Fruit fly (Drosophila melanogaster) whole organism, embryonic: Measurements from ENCODE around the gene CG32811.

Experiments
- CG10462 ChIP-seq: fragments of 200-800 bp; sonication (Bioruptor generic); optimal IDR thresholded peaks from 2 replicates; lab custom pipeline; 2016; ENCODE audit warnings: missing biosample characterization, missing genetic modification characterization
- CG10979 ChIP-seq: fragments of 200-800 bp; sonication (Bioruptor generic); optimal IDR thresholded peaks from 2 replicates; lab custom pipeline; 2018; ENCODE audit warnings: missing biosample characterization, mild to moderate bottlenecking, missing genetic modification characterization, moderate library complexity
- CG12155 ChIP-seq: fragments of 200-800 bp; sonication (Bioruptor generic); optimal IDR thresholded peaks from 3 replicates; lab custom pipeline; 2016; ENCODE audit warnings: missing biosample characterization, missing genetic modification characterization
- CG12744 ChIP-seq: fragments of 200-800 bp; sonication (Bioruptor generic); optimal IDR thresholded peaks from 2 replicates; lab custom pipeline; 2016; ENCODE audit warnings: missing biosample characterization, missing genetic modification characterization
- CG12769 ChIP-seq: fragments of 200-800 bp; sonication (Bioruptor generic); optimal IDR thresholded peaks from 2 replicates; lab custom pipeline; 2019; ENCODE audit warnings: missing biosample characterization, mild to moderate bottlenecking, missing genetic modification characterization, moderate library complexity
- CG2202 ChIP-seq: fragments of 200-800 bp; sonication (Bioruptor generic); optimal IDR thresholded peaks from 2 replicates; lab custom pipeline; 2018; ENCODE audit warnings: missing biosample characterization, mild to moderate bottlenecking, missing genetic modification characterization
- CG2678 ChIP-seq: fragments of 200-800 bp; sonication (Bioruptor generic); optimal IDR thresholded peaks from 3 replicates; lab custom pipeline; 2019; ENCODE audit warnings: missing biosample characterization, mild to moderate bottlenecking, missing genetic modification characterization, moderate library complexity
- CG2889 ChIP-seq: fragments of 200-800 bp; sonication (Bioruptor generic); IDR thresholded peaks from 3 replicates; pipeline ENCODE4 v1.3.6; 2022; ENCODE audit warnings: missing biosample characterization, missing genetic modification characterization
- CG34224 ChIP-seq: fragments of 200-800 bp; sonication (Bioruptor generic); IDR thresholded peaks from 3 replicates; pipeline ENCODE4 v1.3.6; 2022; ENCODE audit warnings: missing biosample characterization, missing genetic modification characterization; ENCODE audit not compliant: partially characterized antibody
- CG3847 ChIP-seq: fragments of 200-800 bp; sonication (Bioruptor generic); IDR thresholded peaks from 2 replicates; pipeline ENCODE4 v1.3.6; 2022; ENCODE audit warnings: missing biosample characterization, missing genetic modification characterization
- CG4854 ChIP-seq: fragments of 200-800 bp; sonication (Bioruptor generic); optimal IDR thresholded peaks from 2 replicates; lab custom pipeline; 2016; ENCODE audit warnings: missing biosample characterization, missing genetic modification characterization, inconsistent platforms
- CG6689 ChIP-seq: fragments of 200-800 bp; sonication (Bioruptor generic); IDR thresholded peaks from 2 replicates; pipeline ENCODE4 v1.3.6; 2022; ENCODE audit warnings: missing biosample characterization, missing genetic modification characterization
- Dad ChIP-seq: fragments of 200-800 bp; sonication (Bioruptor generic); optimal IDR thresholded peaks from 3 replicates; lab custom pipeline; 2016; ENCODE audit warnings: missing biosample characterization, missing genetic modification characterization
- Dip3 ChIP-seq: fragments of 200-800 bp; sonication (Bioruptor generic); optimal IDR thresholded peaks from 3 replicates; lab custom pipeline; 2016; ENCODE audit warnings: missing biosample characterization, missing genetic modification characterization
- Dref ChIP-seq: fragments of 200-800 bp; sonication (Bioruptor generic); IDR thresholded peaks from 2 replicates; pipeline ENCODE4 v1.3.6; 2022; ENCODE audit warnings: missing biosample characterization, missing genetic modification characterization
- Fer2 ChIP-seq: fragments of 200-800 bp; sonication (Bioruptor generic); optimal IDR thresholded peaks from 2 replicates; lab custom pipeline; 2018; ENCODE audit warnings: missing biosample characterization, mild to moderate bottlenecking, missing genetic modification characterization, moderate library complexity
- H2.0 ChIP-seq: fragments of 200-800 bp; sonication (Bioruptor generic); IDR thresholded peaks from 2 replicates; pipeline ENCODE4 v1.3.6; 2022; ENCODE audit warnings: missing biosample characterization, missing genetic modification characterization
- HHEX ChIP-seq: fragments of 200-800 bp; sonication (Bioruptor generic); optimal IDR thresholded peaks from 3 replicates; lab custom pipeline; 2017; ENCODE audit warnings: missing biosample characterization, mild to moderate bottlenecking, missing genetic modification characterization, missing genetic modification reagents
- HLH3B ChIP-seq: fragments of 200-800 bp; sonication (Bioruptor generic); IDR thresholded peaks from 2 replicates; pipeline ENCODE4 v1.3.6; 2022; ENCODE audit warnings: missing biosample characterization, missing genetic modification characterization
- HLH4C ChIP-seq: fragments of 200-800 bp; sonication (Bioruptor generic); IDR thresholded peaks from 3 replicates; pipeline ENCODE4 v1.3.6; 2022; ENCODE audit warnings: missing biosample characterization, missing genetic modification characterization; ENCODE audit not compliant: partially characterized antibody
- Hr3 ChIP-seq: fragments of 200-800 bp; sonication (Bioruptor generic); optimal IDR thresholded peaks from 3 replicates; lab custom pipeline; 2016; ENCODE audit warnings: missing biosample characterization, missing genetic modification characterization
- Hr51 ChIP-seq, 2 experiments: fragments of 200-800 bp; sonication (Bioruptor generic); optimal IDR thresholded peaks; 2 replicates in 1 of 2; 3 replicates in 1 of 2; lab custom pipeline; 2016 to 2018; ENCODE audit warnings: missing biosample characterization in 2 of 2, missing genetic modification characterization in 2 of 2, mild to moderate bottlenecking in 1 of 2, moderate library complexity in 1 of 2
- MBD-R2 ChIP-seq: fragments of 200-800 bp; sonication (Bioruptor generic); IDR thresholded peaks from 2 replicates; pipeline ENCODE4 v1.3.6; 2022; ENCODE audit warnings: missing biosample characterization, missing genetic modification characterization
- NK7.1 ChIP-seq: fragments of 200-800 bp; sonication (Bioruptor generic); optimal IDR thresholded peaks from 3 replicates; lab custom pipeline; 2016; ENCODE audit warnings: missing biosample characterization, missing genetic modification characterization
- Sry-δ ChIP-seq: fragments of 200-800 bp; sonication (Bioruptor generic); optimal IDR thresholded peaks from 2 replicates; lab custom pipeline; 2016; ENCODE audit warnings: missing biosample characterization, missing genetic modification characterization
- Ssrp ChIP-seq: fragments of 200-800 bp; sonication (Bioruptor generic); optimal IDR thresholded peaks from 2 replicates; lab custom pipeline; 2018; ENCODE audit warnings: missing biosample characterization, mild to moderate bottlenecking, missing genetic modification characterization, moderate library complexity
- Taf1 ChIP-seq: fragments of 200-800 bp; sonication (Bioruptor generic); IDR thresholded peaks from 2 replicates; pipeline ENCODE4 v1.3.6; 2022; ENCODE audit warnings: missing biosample characterization, missing genetic modification characterization
- aop ChIP-seq: fragments of 200-800 bp; sonication (Bioruptor generic); IDR thresholded peaks from 2 replicates; pipeline ENCODE4 v1.3.6; 2022; ENCODE audit warnings: missing biosample characterization, missing genetic modification characterization
- ap ChIP-seq: fragments of 200-800 bp; sonication (Bioruptor generic); IDR thresholded peaks from 2 replicates; pipeline ENCODE4 v1.3.6; 2022; ENCODE audit warnings: missing biosample characterization, missing genetic modification characterization
- ase ChIP-seq: fragments of 200-800 bp; sonication (Bioruptor generic); IDR thresholded peaks from 3 replicates; pipeline ENCODE4 v1.3.6; 2022; ENCODE audit warnings: missing biosample characterization, missing genetic modification characterization
- br ChIP-seq: fragments of >200 bp; optimal IDR thresholded peaks from 2 replicates; lab custom pipeline; 2017
- crc ChIP-seq: fragments of 200-800 bp; sonication (Bioruptor generic); optimal IDR thresholded peaks from 2 replicates; lab custom pipeline; 2016; ENCODE audit warnings: missing biosample characterization, missing genetic modification characterization
- dimm ChIP-seq: fragments of 200-800 bp; sonication (Bioruptor generic); IDR thresholded peaks from 2 replicates; pipeline ENCODE4 v1.3.6; 2022; ENCODE audit warnings: missing biosample characterization, missing genetic modification characterization
- dmrt11E ChIP-seq: fragments of 200-800 bp; sonication (Bioruptor generic); optimal IDR thresholded peaks from 3 replicates; lab custom pipeline; 2018; ENCODE audit warnings: missing biosample characterization, mild to moderate bottlenecking, missing genetic modification characterization, moderate library complexity
- en ChIP-seq: fragments of 200-800 bp; sonication (Bioruptor generic); optimal IDR thresholded peaks from 2 replicates; lab custom pipeline; 2016; ENCODE audit warnings: missing biosample characterization, missing genetic modification characterization
- gce ChIP-seq: fragments of 200-800 bp; sonication (Bioruptor generic); IDR thresholded peaks from 3 replicates; pipeline ENCODE4 v1.3.6; 2022; ENCODE audit warnings: missing biosample characterization, missing genetic modification characterization
- ken ChIP-seq: fragments of 200-800 bp; sonication (Bioruptor generic); IDR thresholded peaks from 3 replicates; pipeline ENCODE4 v1.3.6; 2022; ENCODE audit warnings: missing biosample characterization, missing genetic modification characterization
- klu ChIP-seq: fragments of 200-800 bp; sonication (Bioruptor generic); IDR thresholded peaks from 2 replicates; pipeline ENCODE4 v1.3.6; 2022; ENCODE audit warnings: missing biosample characterization, missing genetic modification characterization
- lab ChIP-seq: fragments of 200-800 bp; sonication (Bioruptor generic); optimal IDR thresholded peaks from 3 replicates; lab custom pipeline; 2017; ENCODE audit warnings: missing biosample characterization, missing genetic modification characterization, mild to moderate bottlenecking, moderate library complexity, missing genetic modification reagents
- repo ChIP-seq: fragments of 200-800 bp; sonication (Bioruptor generic); optimal IDR thresholded peaks from 2 replicates; lab custom pipeline; 2016; ENCODE audit warnings: missing biosample characterization, missing genetic modification characterization
- row ChIP-seq: fragments of 200-800 bp; sonication (Bioruptor generic); IDR thresholded peaks from 3 replicates; pipeline ENCODE4 v1.3.6; 2022; ENCODE audit warnings: missing biosample characterization, missing genetic modification characterization
- run ChIP-seq: fragments of 200-800 bp; sonication (Bioruptor generic); optimal IDR thresholded peaks from 3 replicates; lab custom pipeline; 2018; ENCODE audit warnings: missing biosample characterization, mild to moderate bottlenecking, missing genetic modification characterization
- scrt ChIP-seq: fragments of 200-800 bp; sonication (Bioruptor generic); optimal IDR thresholded peaks from 2 replicates; lab custom pipeline; 2018; ENCODE audit warnings: missing biosample characterization, mild to moderate bottlenecking, missing genetic modification characterization, moderate library complexity
- sens ChIP-seq: fragments of 200-800 bp; sonication (Bioruptor generic); peaks from one replicate; lab custom pipeline; 2016; ENCODE audit warnings: missing biosample characterization, missing genetic modification characterization
- ssp ChIP-seq: fragments of 200-800 bp; sonication (Bioruptor generic); IDR thresholded peaks from 2 replicates; pipeline ENCODE4 v1.3.6; 2022; ENCODE audit warnings: missing biosample characterization, missing genetic modification characterization
- tap ChIP-seq: fragments of 200-800 bp; optimal IDR thresholded peaks from 3 replicates; lab custom pipeline; 2019; ENCODE audit warnings: missing biosample characterization, mild to moderate bottlenecking, missing genetic modification characterization, moderate library complexity
- tin ChIP-seq: fragments of 200-800 bp; sonication (Bioruptor generic); optimal IDR thresholded peaks from 3 replicates; lab custom pipeline; 2016; ENCODE audit warnings: missing biosample characterization, missing genetic modification characterization
- toy ChIP-seq: fragments of 200-800 bp; sonication (Bioruptor generic); IDR thresholded peaks from 2 replicates; pipeline ENCODE4 v1.3.6; 2022; ENCODE audit warnings: missing biosample characterization, missing genetic modification characterization
- vvl ChIP-seq: fragments of 200-800 bp; sonication (Bioruptor generic); IDR thresholded peaks from 2 replicates; pipeline ENCODE4 v1.3.6; 2022; ENCODE audit warnings: missing biosample characterization, missing genetic modification characterization
- zf30C ChIP-seq: fragments of 200-800 bp; sonication (Bioruptor generic); optimal IDR thresholded peaks from 3 replicates; lab custom pipeline; 2018; ENCODE audit warnings: missing biosample characterization, mild to moderate bottlenecking, missing genetic modification characterization

The CG32811 gene

dm6 chrX:1276757-1277527 is 21.2 kb downstream of the CG32811 start (continued):
- peak; percentile 54 for TF ChIP-seq Sry-δ
- peak; percentile 88 for TF ChIP-seq NK7.1 (GFP tag; lab: Kevin White, UChicago)
- peak; percentile 86 for TF ChIP-seq Dip3 (GFP tag; lab: Kevin White, UChicago)
- peak; percentile 85 for TF ChIP-seq Ssrp
- 0 out of 2 replicates have a peak, but pooled peaks have one; percentile 34 for TF ChIP-seq Dref (GFP tag; lab: Robert Waterston, UW)
- TF ChIP-seq ase = peak; percentile 90
- TF ChIP-seq Dad (GFP tag; lab: Kevin White, UChicago) = peak; percentile 83
- TF ChIP-seq ap (GFP tag; lab: Robert Waterston, UW) = peak; percentile 89
- peak; percentile 84 for TF ChIP-seq repo
- TF ChIP-seq klu (GFP tag; lab: Robert Waterston, UW) = peak; percentile 83
- TF ChIP-seq MBD-R2 (GFP tag; lab: Robert Waterston, UW) = peak; percentile 83
- peak; percentile 81 for TF ChIP-seq en (GFP tag; lab: Kevin White, UChicago)
- TF ChIP-seq dimm (GFP tag; lab: Robert Waterston, UW) = peak; percentile 89
- TF ChIP-seq crc (GFP tag; lab: Kevin White, UChicago) = peak; percentile 82
- TF ChIP-seq CG34224 = no peak
- no peak for TF ChIP-seq zf30C (GFP tag; lab: Kevin White, UChicago)
- peak; percentile 92 for TF ChIP-seq CG2889 (GFP tag; lab: Robert Waterston, UW)
- peak; percentile 75 for TF ChIP-seq tap (tag; lab: Kevin White, UChicago)
- peak; percentile 97 for TF ChIP-seq sens
- TF ChIP-seq aop (GFP tag; lab: Robert Waterston, UW) = peak; percentile 57
- TF ChIP-seq br (lab: Kevin White, UChicago) = no peak
- TF ChIP-seq CG10462 = peak; percentile 75
- peak; percentile 90 for TF ChIP-seq ken (GFP tag; lab: Robert Waterston, UW)
- TF ChIP-seq scrt (GFP tag; lab: Kevin White, UChicago) = peak; percentile 79
- TF ChIP-seq CG12744 = peak; percentile 79
- TF ChIP-seq toy (GFP tag; lab: Robert Waterston, UW) = peak; percentile 86
- TF ChIP-seq HLH3B (GFP tag; lab: Robert Waterston, UW) = peak; percentile 89
- TF ChIP-seq HHEX (GFP tag; lab: Kevin White, UChicago) = peak; percentile 95
- TF ChIP-seq CG2202 = peak; percentile 22
- peak; percentile 82 to 92 for TF ChIP-seq Hr51 (GFP tag; optimal IDR thresholded peaks at IDR 0.05; lab: Kevin White, UChicago)
- peak; percentile 5 for TF ChIP-seq dmrt11E (tag; lab: Kevin White, UChicago)
- peak; percentile 80 for TF ChIP-seq ssp (GFP tag; lab: Robert Waterston, UW)
- peak; percentile 96 for TF ChIP-seq vvl (GFP tag; lab: Robert Waterston, UW)
- TF ChIP-seq CG3847 = peak; percentile 89
- TF ChIP-seq run (tag; lab: Kevin White, UChicago) = peak; percentile 86
- peak; percentile 93 for TF ChIP-seq CG2678
- peak; percentile 94 for TF ChIP-seq H2.0 (GFP tag; lab: Robert Waterston, UW)
- TF ChIP-seq CG12155 (GFP tag; lab: Kevin White, UChicago) = peak; percentile 90
- peak; percentile 83 for TF ChIP-seq tin (GFP tag; lab: Kevin White, UChicago)
- peak; percentile 97 for TF ChIP-seq CG12769 (tag; lab: Kevin White, UChicago)
- TF ChIP-seq CG4854 (GFP tag; lab: Kevin White, UChicago) = peak; percentile 74
- TF ChIP-seq Hr3 = peak; percentile 83
- TF ChIP-seq CG10979 (tag; lab: Kevin White, UChicago) = peak; percentile 76
- peak; percentile 87; the same call in 2 of the 3 replicates for TF ChIP-seq gce (GFP tag; lab: Robert Waterston, UW)
- TF ChIP-seq lab (GFP tag; lab: Kevin White, UChicago) = peak; percentile 97
- TF ChIP-seq CG6689 (GFP tag; lab: Robert Waterston, UW) = peak; percentile 93
- TF ChIP-seq row (GFP tag; lab: Robert Waterston, UW) = peak; percentile 89
- TF ChIP-seq HLH4C (GFP tag; lab: Robert Waterston, UW) = 0 out of 3 replicates have a peak, but pooled peaks have one; percentile 32
- peak; percentile 76 for TF ChIP-seq Fer2
- peak; percentile 89 for TF ChIP-seq Taf1 (GFP tag; lab: Robert Waterston, UW)
